Fruit fly (Drosophila melanogaster): ENCODE results near the gene CG32772.

Gene CG32772

DNA sequence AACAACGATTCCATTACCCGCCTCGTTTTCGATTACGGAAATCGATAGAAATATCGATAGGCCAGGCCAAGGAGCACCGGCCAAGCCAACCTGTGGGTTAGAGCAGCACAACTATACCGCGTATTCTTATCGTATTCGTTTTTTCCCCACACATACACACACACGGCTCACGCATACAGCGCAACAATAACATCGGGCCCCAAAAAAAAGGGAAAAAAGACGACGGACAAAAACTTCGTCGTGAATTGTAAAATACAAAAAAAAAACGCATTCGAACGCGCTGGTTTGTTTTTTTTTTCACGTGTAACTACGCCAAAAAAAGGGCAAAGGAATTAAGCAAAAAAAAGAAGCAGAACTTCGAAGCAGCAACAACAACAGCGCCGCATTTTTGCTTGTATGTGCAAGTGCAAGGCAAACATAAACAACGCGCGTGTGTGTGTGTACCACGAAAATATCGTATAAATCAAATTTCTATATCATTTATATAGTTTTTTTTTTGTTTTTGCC, at the start of gene CG32772:
TSS of gene CG32772 (plus strand) at position 177 of the 507 bp plus-strand sequence.
- no peak for TF ChIP-seq Hr83 (GFP tag; optimal IDR thresholded peaks at IDR 0.05; ENCODE audit: poor library complexity, severe bottlenecking)
- peak; percentile 32 to 86 for TF ChIP-seq foxo (GFP tag; optimal IDR thresholded peaks at IDR 0.05)
- peak; percentile 79 for TF ChIP-seq sage (GFP tag; optimal IDR thresholded peaks at IDR 0.05)
- peak; percentile 0 for TF ChIP-seq woc (GFP tag; optimal IDR thresholded peaks at IDR 0.05)
- no peak for TF ChIP-seq dsf (GFP tag; optimal IDR thresholded peaks at IDR 0.05; ENCODE audit: borderline replicate concordance)
- TF ChIP-seq sv (GFP tag; optimal IDR thresholded peaks at IDR 0.05) = no peak
- no peak for TF ChIP-seq tai (GFP tag; optimal IDR thresholded peaks at IDR 0.05)
- TF ChIP-seq Jra (GFP tag; optimal IDR thresholded peaks at IDR 0.05) = peak; percentile 40
- peak; percentile 98 for TF ChIP-seq CrebA (GFP tag; optimal IDR thresholded peaks at IDR 0.05; ENCODE audit: borderline replicate concordance)
- peak; percentile 27 for TF ChIP-seq N (GFP tag; optimal IDR thresholded peaks at IDR 0.05)
- TF ChIP-seq Sp1 (GFP tag; optimal IDR thresholded peaks at IDR 0.05) = peak; percentile 98
- TF ChIP-seq Dfd (GFP tag; optimal IDR thresholded peaks at IDR 0.05) = no peak
- TF ChIP-seq dmrt93B (GFP tag; optimal IDR thresholded peaks at IDR 0.05) = peak; percentile 67
- no peak for TF ChIP-seq Dif (GFP tag; optimal IDR thresholded peaks at IDR 0.05; ENCODE audit: partially characterized antibody)
- peak; percentile 2 for TF ChIP-seq Mio (GFP tag; optimal IDR thresholded peaks at IDR 0.05)
- TF ChIP-seq jim (GFP tag; optimal IDR thresholded peaks at IDR 0.05) = peak; percentile 99
- TF ChIP-seq HLH106 (tag; optimal IDR thresholded peaks at IDR 0.05) = peak; percentile 59
- TF ChIP-seq lola (GFP tag; optimal IDR thresholded peaks at IDR 0.05) = no peak
- no peak for TF ChIP-seq brk (GFP tag; optimal IDR thresholded peaks at IDR 0.05)
- TF ChIP-seq psq (GFP tag; optimal IDR thresholded peaks at IDR 0.05) = peak; percentile 61
- TF ChIP-seq Hnf4 (GFP tag; optimal IDR thresholded peaks at IDR 0.05) = peak; percentile 77
- TF ChIP-seq usp (GFP tag; optimal IDR thresholded peaks at IDR 0.05) = no peak
- TF ChIP-seq rgr (GFP tag; optimal IDR thresholded peaks at IDR 0.05) = peak; percentile 54
- peak; percentile 74 for TF ChIP-seq CG32264 (GFP tag; optimal IDR thresholded peaks at IDR 0.05)
- peak; percentile 61 for TF ChIP-seq h (GFP tag; optimal IDR thresholded peaks at IDR 0.05)
- peak; percentile 93 for TF ChIP-seq Rel (GFP tag; optimal IDR thresholded peaks at IDR 0.05)
- TF ChIP-seq Rel (tag; optimal IDR thresholded peaks at IDR 0.05) = peak; percentile 79
- peak; percentile 85 for TF ChIP-seq fru (GFP tag; optimal IDR thresholded peaks at IDR 0.05)
- no peak for TF ChIP-seq pan (optimal IDR thresholded peaks at IDR 0.05)
- TF ChIP-seq OdsH (GFP tag; optimal IDR thresholded peaks at IDR 0.05) = no peak
- no peak for TF ChIP-seq Hr78 (GFP tag; optimal IDR thresholded peaks at IDR 0.05)
- peak; percentile 80 for TF ChIP-seq br (GFP tag; optimal IDR thresholded peaks at IDR 0.05)
- TF ChIP-seq dl (GFP tag; optimal IDR thresholded peaks at IDR 0.05; ENCODE audit: insufficient read depth in 1 of 2, partially characterized antibody in 2 of 2) = no peak
- no peak for TF ChIP-seq Myc (optimal IDR thresholded peaks at IDR 0.05)
- no peak for TF ChIP-seq ey (GFP tag; optimal IDR thresholded peaks at IDR 0.05)
- TF ChIP-seq Abd-B (GFP tag; optimal IDR thresholded peaks at IDR 0.05) = no peak
- TF ChIP-seq GATAd (GFP tag; optimal IDR thresholded peaks at IDR 0.05) = no peak
- no peak for TF ChIP-seq Vsx2 (GFP tag; optimal IDR thresholded peaks at IDR 0.05; ENCODE audit: partially characterized antibody)
- TF ChIP-seq CG9705 (GFP tag; optimal IDR thresholded peaks at IDR 0.05) = peak; percentile 80

DNA sequence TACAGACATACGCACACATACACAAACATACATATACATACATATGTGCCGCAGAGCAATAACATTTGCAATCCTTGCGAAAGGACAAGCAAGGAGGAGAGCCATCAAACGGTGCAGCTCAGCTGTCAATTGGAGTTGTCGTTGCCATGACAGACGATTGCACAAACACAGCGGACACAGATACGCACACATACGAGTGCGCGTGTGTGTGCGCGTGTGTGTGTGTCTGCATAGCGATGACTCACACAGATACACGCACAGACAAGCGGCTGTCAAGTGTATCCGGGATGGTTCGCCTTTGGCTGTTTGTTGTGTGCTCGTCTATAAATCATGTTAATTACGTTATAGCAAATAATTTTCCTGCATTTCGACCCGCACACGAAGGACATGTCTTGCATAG, 48.6 kb upstream of the CG32772 start:
- TF ChIP-seq dsf (GFP tag; optimal IDR thresholded peaks at IDR 0.05; ENCODE audit: borderline replicate concordance) = no peak
- no peak for TF ChIP-seq CG32264 (GFP tag; optimal IDR thresholded peaks at IDR 0.05)
- no peak for TF ChIP-seq tai (GFP tag; optimal IDR thresholded peaks at IDR 0.05)
- TF ChIP-seq foxo (GFP tag; optimal IDR thresholded peaks at IDR 0.05) = no peak
- no peak for TF ChIP-seq br (GFP tag; optimal IDR thresholded peaks at IDR 0.05)
- no peak for TF ChIP-seq Dfd (GFP tag; optimal IDR thresholded peaks at IDR 0.05)
- no peak for TF ChIP-seq OdsH (GFP tag; optimal IDR thresholded peaks at IDR 0.05)
- no peak for TF ChIP-seq jim (GFP tag; optimal IDR thresholded peaks at IDR 0.05)
- TF ChIP-seq dl (GFP tag; optimal IDR thresholded peaks at IDR 0.05; ENCODE audit: insufficient read depth in 1 of 2, partially characterized antibody in 2 of 2) = no peak
- TF ChIP-seq CG9705 (GFP tag; optimal IDR thresholded peaks at IDR 0.05) = no peak
- TF ChIP-seq Dif (GFP tag; optimal IDR thresholded peaks at IDR 0.05; ENCODE audit: partially characterized antibody) = no peak
- TF ChIP-seq Myc (optimal IDR thresholded peaks at IDR 0.05) = no peak
- TF ChIP-seq Jra (GFP tag; optimal IDR thresholded peaks at IDR 0.05) = no peak

Data from whole organism, wandering third instar larva.